Fruit fly (Drosophila melanogaster): ENCODE measurements around the gene CG9121.

DNA sequence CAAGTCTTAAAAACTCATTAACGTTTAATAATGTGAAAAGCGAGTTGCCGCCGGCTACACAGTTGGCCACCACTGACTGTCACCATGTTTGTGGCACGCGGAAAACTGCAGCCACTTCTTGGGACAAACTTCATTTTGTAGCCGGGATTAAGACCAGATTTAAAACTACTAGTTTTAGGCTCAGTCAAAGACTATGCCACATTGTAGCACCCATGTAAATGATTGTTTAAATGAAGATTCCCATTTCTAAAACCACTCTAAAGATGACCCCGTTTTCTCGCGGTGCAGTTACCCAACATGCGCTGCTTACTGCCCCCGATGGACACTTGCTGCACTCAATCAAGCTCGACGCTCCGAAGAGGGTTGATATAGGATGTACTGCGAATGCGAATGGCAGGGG, 39.5 kb upstream of the CG9121 start:
- no peak for TF ChIP-seq psq (optimal IDR thresholded peaks at IDR 0.05)
- no peak for TF ChIP-seq pan (optimal IDR thresholded peaks at IDR 0.05)
- TF ChIP-seq Dll (optimal IDR thresholded peaks at IDR 0.05) = no peak
- TF ChIP-seq usp (GFP tag; optimal IDR thresholded peaks at IDR 0.05) = no peak
- TF ChIP-seq CG8478 (optimal IDR thresholded peaks at IDR 0.05) = no peak

Data from whole organism.